Fruit fly (Drosophila melanogaster) whole organism, embryonic: ENCODE results near the gene Rbp.

Experiments
- Ada2b ChIP-seq: fragments of 200-800 bp; sonication (Bioruptor generic); IDR thresholded peaks from 2 replicates; pipeline ENCODE4 v1.3.6; 2022; ENCODE audit warnings: missing biosample characterization, missing genetic modification characterization
- CG10147 ChIP-seq: fragments of 200-800 bp; sonication (Bioruptor generic); optimal IDR thresholded peaks from 2 replicates; lab custom pipeline; 2019; ENCODE audit warnings: missing biosample characterization, mild to moderate bottlenecking, missing genetic modification characterization, moderate library complexity
- CG10431 ChIP-seq: fragments of 200-800 bp; sonication (Bioruptor generic); optimal IDR thresholded peaks from 3 replicates; lab custom pipeline; 2018; ENCODE audit warnings: missing biosample characterization, mild to moderate bottlenecking, missing genetic modification characterization
- CG11456 ChIP-seq: fragments of 200-800 bp; sonication (Bioruptor generic); IDR thresholded peaks from 3 replicates; pipeline ENCODE4 v1.3.6; 2022; ENCODE audit warnings: missing biosample characterization, missing genetic modification characterization
- CG12236 ChIP-seq: fragments of 200-800 bp; sonication (Bioruptor generic); optimal IDR thresholded peaks from 2 replicates; lab custom pipeline; 2016; ENCODE audit warnings: missing biosample characterization, missing genetic modification characterization
- CG12299 ChIP-seq: fragments of 200-800 bp; sonication (Bioruptor generic); optimal IDR thresholded peaks from 2 replicates; lab custom pipeline; 2018; ENCODE audit warnings: missing biosample characterization, mild to moderate bottlenecking, missing genetic modification characterization
- CG12391 ChIP-seq: fragments of 200-800 bp; sonication (Bioruptor generic); optimal IDR thresholded peaks from 3 replicates; lab custom pipeline; 2018; ENCODE audit warnings: missing biosample characterization, mild to moderate bottlenecking, missing genetic modification characterization, moderate library complexity
- CG15011 ChIP-seq: fragments of 200-800 bp; sonication (Bioruptor generic); optimal IDR thresholded peaks from 3 replicates; lab custom pipeline; 2018; ENCODE audit warnings: missing biosample characterization, mild to moderate bottlenecking, missing genetic modification characterization
- CG15269 ChIP-seq: fragments of 200-800 bp; sonication (Bioruptor generic); optimal IDR thresholded peaks from 2 replicates; lab custom pipeline; 2018; ENCODE audit warnings: missing biosample characterization, mild to moderate bottlenecking, missing genetic modification characterization, moderate library complexity
- CG15479 ChIP-seq: fragments of 200-800 bp; sonication (Bioruptor generic); optimal IDR thresholded peaks from 3 replicates; lab custom pipeline; 2019; ENCODE audit warnings: missing biosample characterization, mild to moderate bottlenecking, missing genetic modification characterization, moderate library complexity
- CG17912 ChIP-seq: fragments of 200-800 bp; sonication (Bioruptor generic); optimal IDR thresholded peaks from 2 replicates; lab custom pipeline; 2018; ENCODE audit warnings: missing biosample characterization, mild to moderate bottlenecking, missing genetic modification characterization
- CG18619 ChIP-seq: fragments of 200-800 bp; sonication (Bioruptor generic); optimal IDR thresholded peaks from 3 replicates; lab custom pipeline; 2017; ENCODE audit warnings: missing biosample characterization, mild to moderate bottlenecking, missing genetic modification characterization
- CG2129 ChIP-seq: fragments of 200-800 bp; sonication (Bioruptor generic); IDR thresholded peaks from 2 replicates; pipeline ENCODE4 v1.3.6; 2022; ENCODE audit warnings: missing biosample characterization, missing genetic modification characterization; ENCODE audit not compliant: partially characterized antibody
- CG2202 ChIP-seq: fragments of 200-800 bp; sonication (Bioruptor generic); optimal IDR thresholded peaks from 2 replicates; lab custom pipeline; 2018; ENCODE audit warnings: missing biosample characterization, mild to moderate bottlenecking, missing genetic modification characterization
- CG30403 ChIP-seq: fragments of 200-800 bp; sonication (Bioruptor generic); optimal IDR thresholded peaks from 3 replicates; lab custom pipeline; 2016; ENCODE audit warnings: missing biosample characterization, missing genetic modification characterization
- CG3407 ChIP-seq: fragments of 200-800 bp; sonication (Bioruptor generic); optimal IDR thresholded peaks from 2 replicates; lab custom pipeline; 2018; ENCODE audit warnings: missing biosample characterization, mild to moderate bottlenecking, missing genetic modification characterization
- CG4424 ChIP-seq: fragments of 200-800 bp; sonication (Bioruptor generic); optimal IDR thresholded peaks from 3 replicates; lab custom pipeline; 2016; ENCODE audit warnings: missing biosample characterization, missing genetic modification characterization
- CG8089 ChIP-seq: fragments of 200-800 bp; sonication (Bioruptor generic); optimal IDR thresholded peaks from 3 replicates; lab custom pipeline; 2016; ENCODE audit warnings: missing biosample characterization, missing genetic modification characterization
- D ChIP-seq, 2 experiments: fragments of 200-800 bp in 1 of 2; fragments of >200 bp in 1 of 2; sonication (Bioruptor generic) in 1 of 2; optimal IDR thresholded peaks; 2 replicates in 1 of 2; 3 replicates in 1 of 2; lab custom pipeline; 2017; ENCODE audit warnings: mild to moderate bottlenecking in 1 of 2, missing biosample characterization in 1 of 2, missing genetic modification characterization in 1 of 2, missing genetic modification reagents in 1 of 2
- Dip3 ChIP-seq: fragments of 200-800 bp; sonication (Bioruptor generic); optimal IDR thresholded peaks from 3 replicates; lab custom pipeline; 2016; ENCODE audit warnings: missing biosample characterization, missing genetic modification characterization
- HLH4C ChIP-seq: fragments of 200-800 bp; sonication (Bioruptor generic); IDR thresholded peaks from 3 replicates; pipeline ENCODE4 v1.3.6; 2022; ENCODE audit warnings: missing biosample characterization, missing genetic modification characterization; ENCODE audit not compliant: partially characterized antibody
- Lhr ChIP-seq: fragments of 200-800 bp; sonication (Bioruptor generic); optimal IDR thresholded peaks from 3 replicates; lab custom pipeline; 2017; ENCODE audit warnings: mild to moderate bottlenecking, missing biosample characterization, missing genetic modification reagents, missing genetic modification characterization
- Max ChIP-seq: fragments of 200-800 bp; sonication (Bioruptor generic); optimal IDR thresholded peaks from 2 replicates; lab custom pipeline; 2016; ENCODE audit warnings: missing biosample characterization, mild to moderate bottlenecking, missing genetic modification characterization
- Pdp1 ChIP-seq, 2 experiments: fragments of 200-800 bp; sonication (Bioruptor generic); optimal IDR thresholded peaks; 3 replicates each; lab custom pipeline; 2016; ENCODE audit warnings: missing biosample characterization in 2 of 2, missing genetic modification characterization in 2 of 2, mild to moderate bottlenecking in 1 of 2, moderate library complexity in 1 of 2
- Rx ChIP-seq: fragments of 200-800 bp; sonication (Bioruptor generic); IDR thresholded peaks from 2 replicates; pipeline ENCODE4 v1.3.6; 2022; ENCODE audit warnings: missing biosample characterization, missing genetic modification characterization
- Scr ChIP-seq: fragments of 200-800 bp; sonication (Bioruptor generic); IDR thresholded peaks from 2 replicates; pipeline ENCODE4 v1.3.6; 2022; ENCODE audit warnings: missing biosample characterization, missing genetic modification characterization; ENCODE audit not compliant: partially characterized antibody
- Usf ChIP-seq: fragments of 200-800 bp; sonication (Bioruptor generic); optimal IDR thresholded peaks from 2 replicates; lab custom pipeline; 2017; ENCODE audit warnings: missing genotype, missing biosample characterization, missing genetic modification characterization
- Xrp1 ChIP-seq: fragments of 200-800 bp; sonication (Bioruptor generic); IDR thresholded peaks from 2 replicates; pipeline ENCODE4 v1.3.6; 2022; ENCODE audit warnings: missing biosample characterization, missing genetic modification characterization
- ash1 ChIP-seq: fragments of 200-800 bp; sonication (Bioruptor generic); optimal IDR thresholded peaks from 2 replicates; lab custom pipeline; 2018; ENCODE audit warnings: missing biosample characterization, mild to moderate bottlenecking, missing genetic modification characterization
- bsh ChIP-seq, 2 experiments: fragments of 200-800 bp; sonication (Bioruptor generic); optimal IDR thresholded peaks; 2 replicates each; lab custom pipeline; 2017 to 2018; ENCODE audit warnings: mild to moderate bottlenecking in 2 of 2, missing biosample characterization in 2 of 2, missing genetic modification characterization in 2 of 2, moderate library complexity in 1 of 2
- dan ChIP-seq: fragments of 200-800 bp; sonication (Bioruptor generic); IDR thresholded peaks from 2 replicates; pipeline ENCODE4 v1.3.6; 2022; ENCODE audit warnings: missing biosample characterization, missing genetic modification characterization
- dysf ChIP-seq: fragments of 200-800 bp; sonication (Bioruptor generic); IDR thresholded peaks from 3 replicates; pipeline ENCODE4 v1.3.6; 2022; ENCODE audit warnings: missing biosample characterization, missing genetic modification characterization
- ems ChIP-seq: fragments of 200-800 bp; sonication (Bioruptor generic); optimal IDR thresholded peaks from 3 replicates; lab custom pipeline; 2016; ENCODE audit warnings: missing biosample characterization, missing genetic modification characterization
- hbn ChIP-seq: fragments of 200-800 bp; sonication (Bioruptor generic); IDR thresholded peaks from 2 replicates; pipeline ENCODE4 v1.3.6; 2022; ENCODE audit warnings: missing biosample characterization, missing genetic modification characterization; ENCODE audit not compliant: partially characterized antibody
- jumu ChIP-seq: fragments of 200-800 bp; sonication (Bioruptor generic); optimal IDR thresholded peaks from 3 replicates; lab custom pipeline; 2016; ENCODE audit warnings: missing biosample characterization, missing genetic modification characterization
- knrl ChIP-seq: fragments of 200-800 bp; sonication (Bioruptor generic); IDR thresholded peaks from 3 replicates; pipeline ENCODE4 v1.3.6; 2022; ENCODE audit warnings: missing biosample characterization, missing genetic modification characterization; ENCODE audit not compliant: partially characterized antibody
- luna ChIP-seq: fragments of 200-800 bp; sonication (Bioruptor generic); optimal IDR thresholded peaks from 2 replicates; lab custom pipeline; 2016; ENCODE audit warnings: missing biosample characterization, missing genetic modification characterization
- oc ChIP-seq: fragments of 200-800 bp; sonication (Bioruptor generic); optimal IDR thresholded peaks from 2 replicates; lab custom pipeline; 2018; ENCODE audit warnings: missing biosample characterization, mild to moderate bottlenecking, missing genetic modification characterization, moderate library complexity
- p53 ChIP-seq: fragments of 200-800 bp; sonication (Bioruptor generic); optimal IDR thresholded peaks from 2 replicates; lab custom pipeline; 2016; ENCODE audit warnings: missing biosample characterization, missing genetic modification characterization
- pan ChIP-seq, 4 experiments: fragments of >200 bp in 3 of 4; fragments of 200-800 bp in 1 of 4; sonication (Bioruptor generic) in 1 of 4; optimal IDR thresholded peaks in 3 of 4; IDR thresholded peaks in 1 of 4; 2 replicates each; pipeline versions ENCODE4 v1.3.6 to Lab custom; 2017 to 2022; ENCODE audit warnings: missing biosample characterization in 2 of 4, missing genetic modification characterization in 2 of 4, mixed read lengths in 1 of 4
- pzg ChIP-seq: fragments of 200-800 bp; sonication (Bioruptor generic); optimal IDR thresholded peaks from 3 replicates; lab custom pipeline; 2018; ENCODE audit warnings: missing biosample characterization, mild to moderate bottlenecking, missing genetic modification characterization, moderate library complexity
- sens ChIP-seq: fragments of 200-800 bp; sonication (Bioruptor generic); peaks from one replicate; lab custom pipeline; 2016; ENCODE audit warnings: missing biosample characterization, missing genetic modification characterization
- sna ChIP-seq: fragments of 200-800 bp; sonication (Bioruptor generic); IDR thresholded peaks from 2 replicates; pipeline ENCODE4 v1.3.6; 2022; ENCODE audit warnings: missing biosample characterization, missing genetic modification characterization; ENCODE audit not compliant: partially characterized antibody
- tgo ChIP-seq: fragments of 200-800 bp; sonication (Bioruptor generic); IDR thresholded peaks from 3 replicates; pipeline ENCODE4 v1.3.6; 2022; ENCODE audit warnings: missing biosample characterization, missing genetic modification characterization
- tio ChIP-seq: fragments of 200-800 bp; sonication (Bioruptor generic); optimal IDR thresholded peaks from 2 replicates; lab custom pipeline; 2017; ENCODE audit warnings: missing biosample characterization, missing genetic modification characterization, inconsistent platforms
- tup ChIP-seq: fragments of 200-800 bp; sonication (Bioruptor generic); optimal IDR thresholded peaks from 2 replicates; lab custom pipeline; 2016; ENCODE audit warnings: missing biosample characterization, mild to moderate bottlenecking, missing genetic modification characterization, moderate library complexity
- yki ChIP-seq: fragments of >200 bp; optimal IDR thresholded peaks from 3 replicates; lab custom pipeline; 2018
- zen ChIP-seq: fragments of 200-800 bp; sonication (Bioruptor generic); optimal IDR thresholded peaks from 3 replicates; lab custom pipeline; 2018; ENCODE audit warnings: missing biosample characterization, mild to moderate bottlenecking, missing genetic modification characterization, moderate library complexity
- zen2 ChIP-seq: fragments of 200-800 bp; sonication (Bioruptor generic); IDR thresholded peaks from 3 replicates; pipeline ENCODE4 v1.3.6; 2022; ENCODE audit warnings: missing biosample characterization, missing genetic modification characterization; ENCODE audit not compliant: partially characterized antibody

Gene Rbp

DNA sequence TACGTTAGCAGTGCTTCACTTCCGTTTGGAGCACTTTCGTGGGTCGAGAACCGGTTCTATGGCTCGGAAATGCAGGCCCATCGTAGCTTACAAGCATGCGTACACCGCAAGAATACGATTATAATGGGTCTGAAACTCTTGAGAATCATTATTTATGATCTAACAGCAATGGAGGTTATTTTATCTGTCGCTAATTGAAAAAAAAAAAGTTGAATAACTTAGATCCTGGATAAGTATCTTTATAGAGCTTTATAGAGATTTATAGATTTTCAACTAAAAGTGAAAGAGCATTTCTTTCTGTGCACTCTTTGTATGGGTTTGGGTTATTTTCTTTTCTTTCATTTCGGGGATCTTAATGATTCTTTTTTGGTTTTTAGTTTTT is 53.4 kb downstream of the Rbp start (continued):
- TF ChIP-seq Dip3 (GFP tag; lab: Kevin White, UChicago) (no peak), sens (GFP tag; lab: Kevin White, UChicago) (peak; percentile 95), knrl (no peak), dan (GFP tag; lab: Robert Waterston, UW) (no peak), Lhr (GFP tag; lab: Kevin White, UChicago) (peak; percentile 31), sna (no peak), CG30403 (GFP tag; lab: Kevin White, UChicago) (peak; percentile 56), CG11456 (GFP tag; lab: Robert Waterston, UW) (no peak), dysf (GFP tag; lab: Robert Waterston, UW) (peak; percentile 15; the same call in 1 of the 3 replicates), yki (lab: Kevin White, UChicago) (no peak), Xrp1 (GFP tag; lab: Robert Waterston, UW) (peak; percentile 80), Pdp1 (GFP tag; optimal IDR thresholded peaks at IDR 0.05; lab: Kevin White, UChicago) (peak; percentile 11 to 14), pzg (GFP tag; lab: Kevin White, UChicago) (no peak), tio (peak; percentile 42), zen2 (GFP tag; lab: Robert Waterston, UW) (no peak), CG15011 (GFP tag; lab: Kevin White, UChicago) (no peak), CG15479 (GFP tag; lab: Kevin White, UChicago) (no peak), Max (GFP tag; lab: Kevin White, UChicago) (no peak), D (optimal IDR thresholded peaks at IDR 0.05; lab: Kevin White, UChicago) (no peak), D (GFP tag; optimal IDR thresholded peaks at IDR 0.05; lab: Kevin White, UChicago) (peak; percentile 43), Usf (GFP tag; lab: Kevin White, UChicago) (peak; percentile 14), CG2202 (tag; lab: Kevin White, UChicago) (peak; percentile 69), CG18619 (GFP tag; lab: Kevin White, UChicago) (peak; percentile 17), zen (tag; lab: Kevin White, UChicago) (no peak), CG10431 (GFP tag; lab: Kevin White, UChicago) (peak; percentile 3), Rx (no peak), ems (no peak), CG17912 (GFP tag; lab: Kevin White, UChicago) (no peak), HLH4C (GFP tag; lab: Robert Waterston, UW) (no peak), hbn (GFP tag; lab: Robert Waterston, UW) (no peak), CG3407 (GFP tag; lab: Kevin White, UChicago) (peak; percentile 37), CG12391 (tag; lab: Kevin White, UChicago) (peak; percentile 67), p53 (no peak), Scr (GFP tag; lab: Robert Waterston, UW) (no peak), luna (GFP tag; lab: Kevin White, UChicago) (no peak), jumu (GFP tag; lab: Kevin White, UChicago) (no peak), CG8089 (GFP tag; lab: Kevin White, UChicago) (peak; percentile 39), CG15269 (tag; lab: Kevin White, UChicago) (peak; percentile 23), bsh (GFP tag; optimal IDR thresholded peaks at IDR 0.05; lab: Kevin White, UChicago) (peak; percentile 31 to 91), Ada2b (GFP tag; lab: Robert Waterston, UW) (no peak; the same call in 1 of the 2 replicates), CG2129 (no peak), ash1 (no peak), tup (GFP tag; lab: Kevin White, UChicago) (no peak), pan (optimal IDR thresholded peaks at IDR 0.05; lab: Kevin White, UChicago) (no peak), pan (GFP tag; optimal IDR thresholded peaks at IDR 0.05 in 1 of 2, IDR thresholded peaks at IDR 0.05 in 1 of 2) (peak in 1 of 2 experiments; percentile 8), tgo (GFP tag; lab: Robert Waterston, UW) (peak; percentile 28; the same call in 1 of the 3 replicates), oc (peak; percentile 48), CG12299 (tag; lab: Kevin White, UChicago) (no peak), CG12236 (peak; percentile 51), CG10147 (GFP tag; lab: Kevin White, UChicago) (no peak), CG4424 (GFP tag; lab: Kevin White, UChicago) (peak; percentile 49)
